Worm (Caenorhabditis elegans): ENCODE measurements around the gene Y51A2B.16.

DNA sequence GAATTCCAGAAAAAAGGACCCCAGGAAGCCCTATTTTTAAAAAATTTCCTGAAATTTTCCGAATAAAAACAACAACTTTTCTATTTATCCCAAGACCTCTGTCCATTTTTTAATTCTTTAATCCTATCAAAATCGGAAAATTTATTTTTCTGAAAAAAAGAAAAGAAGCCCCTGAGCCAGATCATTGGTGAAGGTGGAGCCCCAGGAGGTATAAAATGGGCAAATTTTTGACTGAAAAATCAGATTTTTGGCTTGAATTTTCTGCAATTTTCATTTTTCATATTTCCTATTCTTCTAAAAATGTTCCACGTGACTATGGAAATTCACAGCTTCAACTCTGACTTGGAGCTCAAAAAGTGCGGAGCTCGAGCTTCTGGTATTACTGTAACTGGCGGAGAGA lies 18.9 kb downstream of the Y51A2B.16 start, which contains the start of gene Y51A2B.8:
- TF ChIP-seq flt-1 (GFP tag; IDR thresholded peaks at IDR 0.05) (no peak), cog-1 (tag; optimal IDR thresholded peaks at IDR 0.05) (no peak), klf-2 (GFP tag; conservative IDR thresholded peaks at IDR 0.05) (no peak), ztf-29 (GFP tag; IDR thresholded peaks at IDR 0.05) (no peak), T22C8.4 (GFP tag; IDR thresholded peaks at IDR 0.05) (no peak)
